Worm (Caenorhabditis elegans): ENCODE measurements around the gene cysl-3.

The cysl-3 gene

ce11 chrV:3776086-3776589 lies at the start of gene cysl-3:
cysl-3 (minus strand) TSS chrV:3776136.
- no peak for TF ChIP-seq ztf-11 (tag; optimal IDR thresholded peaks at IDR 0.05)
- TF ChIP-seq nhr-76 (tag; optimal IDR thresholded peaks at IDR 0.05), result no peak
- TF ChIP-seq mab-5 (tag; optimal IDR thresholded peaks at IDR 0.05), result no peak
- TF ChIP-seq sptf-1 (tag; optimal IDR thresholded peaks at IDR 0.05), result no peak
- no peak for TF ChIP-seq elt-1 (tag; optimal IDR thresholded peaks at IDR 0.05; ENCODE audit: borderline replicate concordance, insufficient read depth)
- TF ChIP-seq unc-39 (tag; optimal IDR thresholded peaks at IDR 0.05), result no peak
- TF ChIP-seq zip-8 (tag; optimal IDR thresholded peaks at IDR 0.05), result no peak
- no peak for TF ChIP-seq pha-4 (tag; optimal IDR thresholded peaks at IDR 0.05)

DNA sequence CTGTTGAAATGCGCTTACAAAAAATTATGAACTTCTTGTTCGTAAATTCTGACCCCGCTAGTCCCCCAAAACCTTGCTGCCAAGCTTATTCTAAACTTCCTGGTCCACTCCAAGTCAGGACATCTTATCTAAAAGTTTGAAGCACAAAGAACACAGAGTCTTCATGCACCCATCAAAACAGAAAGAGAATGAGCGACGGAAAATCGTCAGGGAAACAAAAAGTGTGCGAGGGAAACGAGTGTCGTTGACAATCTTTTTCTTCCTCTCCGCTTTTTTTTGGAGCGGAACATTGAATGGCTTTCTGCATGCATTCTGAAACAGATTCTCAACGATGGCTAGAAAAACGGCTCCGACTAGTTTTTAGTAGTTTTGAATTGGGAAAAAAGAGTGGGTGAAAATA lies 49.3 kb upstream of the cysl-3 start:
- TF ChIP-seq ceh-83 (GFP tag; optimal IDR thresholded peaks at IDR 0.05) (no peak), ces-1 (GFP tag; optimal IDR thresholded peaks at IDR 0.05) (no peak), ham-2 (GFP tag; optimal IDR thresholded peaks at IDR 0.05) (no peak), elt-1 (tag; optimal IDR thresholded peaks at IDR 0.05; ENCODE audit: borderline replicate concordance, insufficient read depth) (no peak), sptf-1 (tag; optimal IDR thresholded peaks at IDR 0.05) (no peak), nhr-28 (tag; optimal IDR thresholded peaks at IDR 0.05) (no peak), mab-5 (tag; optimal IDR thresholded peaks at IDR 0.05) (no peak), nhr-12 (tag; optimal IDR thresholded peaks at IDR 0.05) (no peak), hlh-1 (tag; optimal IDR thresholded peaks at IDR 0.05) (no peak), unc-62 (GFP tag; optimal IDR thresholded peaks at IDR 0.05) (no peak), bed-3 (GFP tag; optimal IDR thresholded peaks at IDR 0.05) (no peak), cnd-1 (tag; optimal IDR thresholded peaks at IDR 0.05) (no peak), flh-1 (GFP tag; optimal IDR thresholded peaks at IDR 0.05) (no peak), tbx-8 (GFP tag; optimal IDR thresholded peaks at IDR 0.05) (no peak), M03D4.4 (tag; optimal IDR thresholded peaks at IDR 0.05) (no peak), nhr-76 (tag; optimal IDR thresholded peaks at IDR 0.05) (no peak)

ce11 chrV:3820875-3821274 lies 44.9 kb upstream of the cysl-3 start:
- no peak for TF ChIP-seq mab-5 (tag; optimal IDR thresholded peaks at IDR 0.05)
- no peak for TF ChIP-seq unc-62 (GFP tag; optimal IDR thresholded peaks at IDR 0.05)
- TF ChIP-seq nhr-76 (tag; optimal IDR thresholded peaks at IDR 0.05), result no peak
- no peak for TF ChIP-seq nhr-2 (tag; optimal IDR thresholded peaks at IDR 0.05)
- no peak for TF ChIP-seq cnd-1 (tag; optimal IDR thresholded peaks at IDR 0.05)
- no peak for TF ChIP-seq lsy-2 (tag; optimal IDR thresholded peaks at IDR 0.05)
- TF ChIP-seq elt-1 (tag; optimal IDR thresholded peaks at IDR 0.05; ENCODE audit: borderline replicate concordance, insufficient read depth), result no peak
- TF ChIP-seq M03D4.4 (tag; optimal IDR thresholded peaks at IDR 0.05), result no peak
- TF ChIP-seq ceh-39 (tag; optimal IDR thresholded peaks at IDR 0.05), result no peak
- TF ChIP-seq zip-8 (tag; optimal IDR thresholded peaks at IDR 0.05), result no peak
- no peak for TF ChIP-seq nhr-28 (tag; optimal IDR thresholded peaks at IDR 0.05)
- TF ChIP-seq nhr-12 (tag; optimal IDR thresholded peaks at IDR 0.05), result no peak
- TF ChIP-seq snpc-4 (tag; optimal IDR thresholded peaks at IDR 0.05), result no peak

DNA sequence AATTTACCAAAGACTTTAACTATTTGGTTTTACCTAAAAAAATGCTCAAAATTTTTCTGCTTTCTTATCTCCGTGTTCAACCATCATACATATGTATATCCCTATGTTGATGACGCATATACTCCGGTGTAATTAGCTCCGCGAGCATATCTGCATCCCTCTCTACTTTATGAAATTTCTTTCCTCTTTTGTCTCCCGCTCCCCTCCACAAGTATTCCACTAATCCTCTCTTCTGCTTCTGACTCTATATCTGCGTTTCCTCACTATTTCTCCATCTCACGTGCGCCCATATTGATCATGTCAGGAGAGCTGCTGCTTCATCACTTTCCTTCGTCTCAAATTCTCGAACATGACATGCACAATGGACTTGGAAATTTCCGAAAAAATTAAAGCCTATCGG lies 39.0 kb upstream of the cysl-3 start, which contains the start of gene H10D18.1:
Gene H10D18.1 (plus strand): TSS at position 277 of the 400 bp plus-strand sequence.
- no peak for TF ChIP-seq unc-62 (GFP tag; optimal IDR thresholded peaks at IDR 0.05)
- TF ChIP-seq ces-1 (GFP tag; optimal IDR thresholded peaks at IDR 0.05), result peak; percentile 22
- no peak for TF ChIP-seq nhr-28 (tag; optimal IDR thresholded peaks at IDR 0.05)
- no peak for TF ChIP-seq lsy-2 (tag; optimal IDR thresholded peaks at IDR 0.05)

DNA sequence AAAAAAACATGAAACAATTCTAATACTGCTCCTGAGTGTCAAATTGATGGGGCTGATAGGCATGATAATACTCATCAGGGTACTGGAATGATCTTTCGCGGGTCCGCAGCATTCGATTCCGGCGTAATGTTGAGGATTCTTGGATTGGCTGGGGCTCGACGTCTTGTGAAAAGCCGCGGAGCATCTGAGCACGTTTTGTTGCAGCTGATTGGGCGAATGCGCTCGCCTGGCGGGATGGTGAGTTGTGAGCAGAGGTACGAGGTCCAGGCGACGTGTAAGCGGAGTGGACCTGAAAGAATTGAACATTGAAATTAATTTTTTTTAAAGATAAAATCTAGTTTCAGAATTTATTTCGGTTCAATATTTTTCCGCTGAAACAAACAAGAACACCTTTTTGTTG lies 38.1 kb upstream of the cysl-3 start:
- TF ChIP-seq nhr-237 (tag; optimal IDR thresholded peaks at IDR 0.05), result no peak
- TF ChIP-seq zip-8 (tag; optimal IDR thresholded peaks at IDR 0.05), result no peak
- TF ChIP-seq sptf-1 (tag; optimal IDR thresholded peaks at IDR 0.05), result no peak
- no peak for TF ChIP-seq ceh-39 (tag; optimal IDR thresholded peaks at IDR 0.05)
- no peak for TF ChIP-seq unc-39 (tag; optimal IDR thresholded peaks at IDR 0.05)
- TF ChIP-seq pha-4 (tag; optimal IDR thresholded peaks at IDR 0.05), result no peak
- TF ChIP-seq hlh-1 (tag; optimal IDR thresholded peaks at IDR 0.05), result no peak
- TF ChIP-seq lin-32 (GFP tag; optimal IDR thresholded peaks at IDR 0.05), result no peak
- no peak for TF ChIP-seq snpc-4 (tag; optimal IDR thresholded peaks at IDR 0.05)
- no peak for TF ChIP-seq unc-120 (tag; optimal IDR thresholded peaks at IDR 0.05; ENCODE audit: poor library complexity, severe bottlenecking)
- no peak for TF ChIP-seq nhr-12 (tag; optimal IDR thresholded peaks at IDR 0.05)
- no peak for TF ChIP-seq unc-62 (GFP tag; optimal IDR thresholded peaks at IDR 0.05)

DNA sequence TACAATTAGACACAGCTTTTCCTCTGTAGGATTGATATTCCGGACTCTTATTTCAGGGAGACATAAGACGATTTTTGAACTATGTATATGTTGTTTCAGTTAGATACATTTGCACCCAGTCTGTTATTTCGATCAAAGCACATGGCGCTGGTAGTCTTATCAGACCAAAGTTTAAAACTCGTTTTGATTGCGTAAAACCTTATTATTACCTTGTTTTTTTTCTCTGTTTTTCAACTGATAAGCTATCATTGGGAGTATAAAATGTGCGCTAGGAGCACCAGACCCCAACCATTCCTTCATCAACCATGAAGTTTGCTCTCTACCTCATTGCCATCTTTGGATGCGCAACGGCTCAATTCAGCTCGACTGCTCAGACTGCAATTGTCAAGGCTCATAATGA lies 36.4 kb upstream of the cysl-3 start, which contains the start of gene scl-12:
Gene scl-12 (plus strand): TSS at position 301 of the 400 bp plus-strand sequence.
- TF ChIP-seq flh-1 (GFP tag; optimal IDR thresholded peaks at IDR 0.05), result no peak
- no peak for TF ChIP-seq nhr-237 (tag; optimal IDR thresholded peaks at IDR 0.05)
- no peak for TF ChIP-seq cnd-1 (tag; optimal IDR thresholded peaks at IDR 0.05)
- TF ChIP-seq sem-2 (GFP tag; optimal IDR thresholded peaks at IDR 0.05), result no peak
- TF ChIP-seq nhr-12 (tag; optimal IDR thresholded peaks at IDR 0.05), result no peak
- no peak for TF ChIP-seq mls-2 (tag; optimal IDR thresholded peaks at IDR 0.05)
- TF ChIP-seq ceh-43 (GFP tag; optimal IDR thresholded peaks at IDR 0.05), result no peak
- no peak for TF ChIP-seq ztf-11 (tag; optimal IDR thresholded peaks at IDR 0.05)
- no peak for TF ChIP-seq mep-1 (tag; optimal IDR thresholded peaks at IDR 0.05)
- TF ChIP-seq unc-120 (tag; optimal IDR thresholded peaks at IDR 0.05; ENCODE audit: poor library complexity, severe bottlenecking), result no peak
- no peak for TF ChIP-seq lsy-2 (tag; optimal IDR thresholded peaks at IDR 0.05)
- no peak for TF ChIP-seq hlh-1 (tag; optimal IDR thresholded peaks at IDR 0.05)
- no peak for TF ChIP-seq snpc-4 (tag; optimal IDR thresholded peaks at IDR 0.05)
